Worm (Caenorhabditis elegans) whole organism, L4/young adult: ENCODE data around the gene M57.2.

Experiments used
- W03F9.2 ChIP-seq: fragments of 150-350 bp; optimal IDR thresholded peaks from 2 replicates; lab custom pipeline; 2014; ENCODE audit warnings: missing biosample characterization, missing genetic modification characterization
- dao-5 ChIP-seq: sonication (generic microtip); optimal IDR thresholded peaks from 2 replicates; lab custom pipeline; 2016; ENCODE audit warnings: missing genotype, missing genetic modification characterization, moderate library complexity, missing compliant biosample characterization
- him-1 ChIP-seq: sonication (generic microtip); optimal IDR thresholded peaks from 2 replicates; lab custom pipeline; 2016; ENCODE audit warnings: missing genotype, missing genetic modification reagents, missing genetic modification characterization, missing compliant biosample characterization

The M57.2 gene

ce11 chrIV:3515412-3516046, 11.6 kb upstream of the M57.2 start:
- TF ChIP-seq W03F9.2: no peak
- TF ChIP-seq him-1 (tag; lab: Kevin White, UChicago): peak; percentile 41
- TF ChIP-seq dao-5 (tag; lab: Kevin White, UChicago): no peak

ce11 chrIV:3516586-3516985, 10.6 kb upstream of the M57.2 start, which contains the start of gene unc-33:
unc-33 (plus strand) TSS chrIV:3516886.
- no peak for TF ChIP-seq him-1 (tag; lab: Kevin White, UChicago)
- no peak for TF ChIP-seq W03F9.2
- no peak for TF ChIP-seq dao-5 (tag; lab: Kevin White, UChicago)

ce11 chrIV:3517582-3517981, 9.6 kb upstream of the M57.2 start:
- TF ChIP-seq W03F9.2 (peak; percentile 19), dao-5 (tag; lab: Kevin White, UChicago) (no peak)

ce11 chrIV:3519352-3519751, 7.8 kb upstream of the M57.2 start:
- no peak for TF ChIP-seq him-1 (tag; lab: Kevin White, UChicago)

DNA sequence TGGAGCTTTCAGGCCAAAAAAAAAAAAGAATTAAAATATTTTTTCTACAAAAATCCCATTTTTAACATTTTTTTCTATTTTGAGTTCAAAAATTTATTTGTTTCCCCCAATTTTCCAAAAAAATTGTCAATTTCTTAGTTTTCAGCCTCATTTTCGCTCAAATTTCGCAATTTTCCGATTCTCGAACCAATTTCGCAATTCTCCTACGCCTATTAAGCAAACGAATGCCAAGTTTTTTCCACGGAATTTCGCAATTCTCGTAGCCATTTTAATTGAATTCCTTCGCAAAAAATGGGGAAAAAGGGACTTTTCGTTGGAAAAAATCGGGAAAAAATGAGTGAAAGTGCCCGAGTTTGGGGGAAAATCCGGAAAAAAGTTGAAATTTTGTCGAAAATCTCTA, 6.8 kb upstream of the M57.2 start:
- TF ChIP-seq dao-5 (tag; lab: Kevin White, UChicago): no peak
- TF ChIP-seq him-1 (tag; lab: Kevin White, UChicago): no peak

DNA sequence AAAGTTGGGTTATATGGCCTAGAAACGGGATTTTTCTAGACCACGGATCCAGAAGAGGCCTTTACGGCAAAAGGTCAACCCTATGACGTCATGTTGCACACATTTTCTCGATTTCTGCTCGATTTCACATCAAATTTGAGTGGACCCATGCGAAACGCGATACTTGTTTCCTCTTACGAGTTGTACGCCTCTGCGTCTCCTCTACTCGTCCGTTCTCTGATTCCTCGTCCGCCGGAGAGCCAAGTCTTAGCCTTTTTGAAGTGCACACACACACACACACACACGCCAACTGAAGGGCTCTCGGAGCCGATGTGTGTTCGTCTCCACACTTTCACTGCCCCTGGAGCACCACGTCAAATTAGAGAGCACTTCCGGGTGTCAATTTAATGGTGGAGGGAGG, 6.2 kb upstream of the M57.2 start:
- no peak for TF ChIP-seq W03F9.2
- no peak for TF ChIP-seq dao-5 (tag; lab: Kevin White, UChicago)
- TF ChIP-seq him-1 (tag; lab: Kevin White, UChicago): no peak

ce11 chrIV:3521710-3522109, 5.4 kb upstream of the M57.2 start:
- TF ChIP-seq him-1 (tag; lab: Kevin White, UChicago) (no peak), W03F9.2 (no peak), dao-5 (tag; lab: Kevin White, UChicago) (no peak)

- TF ChIP-seq dao-5 (tag; lab: Kevin White, UChicago) (no peak), him-1 (tag; lab: Kevin White, UChicago) (no peak), W03F9.2 (no peak)
Observed at ce11 chrIV:3523419-3523818, 3.7 kb upstream of the M57.2 start.

- TF ChIP-seq him-1 (tag; lab: Kevin White, UChicago) (peak; percentile 23), dao-5 (tag; lab: Kevin White, UChicago) (no peak)
Observed at ce11 chrIV:3524584-3525020, 2.6 kb upstream of the M57.2 start.

DNA sequence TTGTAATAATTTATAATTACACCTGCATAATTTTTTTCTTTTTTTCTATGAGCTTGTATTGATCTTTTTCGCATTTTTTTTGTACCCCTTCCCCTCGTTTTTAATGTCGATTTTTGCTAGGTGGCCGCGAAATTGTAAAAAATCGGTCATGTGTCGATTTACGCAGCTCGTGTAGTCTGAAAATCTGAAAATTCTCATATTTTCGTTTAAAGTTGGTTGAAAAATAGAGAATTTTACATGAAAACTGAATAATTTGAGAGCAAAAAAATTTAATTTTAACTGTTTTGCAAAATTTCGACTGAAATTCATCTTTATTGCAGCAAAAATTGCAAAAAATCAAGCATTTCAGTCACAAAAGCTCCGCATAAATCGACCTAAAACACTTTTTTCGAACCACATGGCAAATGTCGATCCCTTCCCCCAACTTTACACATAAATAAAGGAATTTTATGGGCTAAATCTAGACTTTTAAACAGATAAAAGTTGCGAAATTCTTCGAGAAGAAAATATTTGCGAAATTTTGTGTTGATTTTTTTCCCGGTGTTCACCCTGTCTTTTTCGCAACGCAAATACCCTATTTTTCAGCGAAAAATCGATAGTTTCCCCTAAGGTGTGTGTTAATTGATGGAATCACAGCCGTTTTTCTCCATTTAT, 883 bp upstream of the M57.2 start:
- no peak for TF ChIP-seq dao-5 (tag; lab: Kevin White, UChicago)

ce11 chrIV:3527878-3528277, 724 bp downstream of the M57.2 start:
- TF ChIP-seq him-1 (tag; lab: Kevin White, UChicago): no peak
- TF ChIP-seq dao-5 (tag; lab: Kevin White, UChicago): no peak
- no peak for TF ChIP-seq W03F9.2

DNA sequence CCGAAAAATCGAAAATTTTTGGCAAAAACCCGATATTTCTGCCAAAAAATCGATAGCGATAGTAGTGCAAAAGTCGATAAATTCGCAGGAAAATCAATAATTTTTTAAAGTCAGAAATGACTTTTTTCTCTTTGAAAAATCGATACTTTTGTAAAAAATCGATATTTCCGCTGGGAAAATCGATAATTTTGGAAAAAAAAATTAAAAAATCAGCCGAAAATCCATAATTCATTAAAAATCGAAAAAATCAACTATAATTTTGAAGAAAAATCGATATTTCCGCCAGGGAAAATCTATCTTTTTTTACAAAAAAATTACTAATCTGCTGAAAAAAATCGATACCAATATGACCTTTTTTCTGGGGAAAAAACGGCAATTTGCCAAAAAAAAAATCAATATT, 4.4 kb downstream of the M57.2 start:
- TF ChIP-seq him-1 (tag; lab: Kevin White, UChicago) (no peak), W03F9.2 (no peak), dao-5 (tag; lab: Kevin White, UChicago) (no peak)

DNA sequence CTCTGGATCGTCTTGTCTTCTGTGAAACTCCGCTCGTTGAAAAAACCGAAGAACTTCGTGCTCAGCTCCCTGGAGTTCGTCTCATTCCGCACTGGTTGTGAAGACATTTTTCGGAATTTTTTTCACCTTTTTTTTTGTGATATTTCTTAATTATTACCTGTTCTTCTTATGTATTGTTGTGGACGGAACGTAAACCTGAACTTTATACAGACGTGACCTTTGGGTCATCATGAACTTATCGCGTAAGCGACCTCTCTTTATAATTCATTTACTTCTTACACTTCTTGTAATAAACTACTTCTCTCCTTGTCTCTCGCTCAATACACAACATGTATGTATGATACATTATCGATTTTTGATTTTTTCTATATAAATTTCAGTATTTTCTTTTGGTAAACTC, 5.0 kb downstream of the M57.2 start, which contains the start of gene M57.1:
Gene M57.1, plus strand, starts transcription at position 301 of the 400 bp plus-strand sequence.
- TF ChIP-seq W03F9.2 (no peak), dao-5 (tag; lab: Kevin White, UChicago) (no peak)

ce11 chrIV:3532989-3533388, 5.8 kb downstream of the M57.2 start:
- TF ChIP-seq W03F9.2: no peak
- TF ChIP-seq him-1 (tag; lab: Kevin White, UChicago): no peak
- TF ChIP-seq dao-5 (tag; lab: Kevin White, UChicago): no peak

DNA sequence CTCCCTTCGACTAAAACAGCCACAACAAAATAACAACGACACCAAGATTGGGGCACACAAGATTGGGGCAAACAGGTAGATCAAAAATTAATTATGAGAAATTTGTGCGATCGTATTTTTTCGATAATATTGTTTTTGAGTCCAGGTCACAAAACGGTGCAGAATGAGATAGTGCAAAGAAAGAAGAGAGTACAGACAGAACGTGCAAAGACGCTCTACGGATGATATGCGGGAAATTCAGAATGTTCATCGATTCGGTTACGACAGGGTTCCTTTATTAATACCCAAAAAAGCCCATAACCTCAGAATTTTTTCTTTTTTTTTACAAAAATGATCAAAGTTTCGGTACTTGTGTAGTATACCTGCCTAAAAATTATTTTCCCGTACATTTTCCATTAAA, 12.1 kb downstream of the M57.2 start:
- TF ChIP-seq him-1 (tag; lab: Kevin White, UChicago): no peak
